Fruit fly (Drosophila melanogaster) whole organism, embryonic: Measurements from ENCODE around the gene CG17321.

Experiments
- Adf1 ChIP-seq: fragments of 200-800 bp; sonication (Bioruptor generic); IDR thresholded peaks from 2 replicates; pipeline ENCODE4 v1.3.6; 2022; ENCODE audit warnings: missing biosample characterization, missing genetic modification characterization
- Bteb2 ChIP-seq: fragments of 200-800 bp; sonication (Bioruptor generic); optimal IDR thresholded peaks from 2 replicates; lab custom pipeline; 2016; ENCODE audit warnings: missing biosample characterization, missing genetic modification characterization
- CG10267 ChIP-seq: fragments of 200-800 bp; sonication (Bioruptor generic); optimal IDR thresholded peaks from 2 replicates; lab custom pipeline; 2018; ENCODE audit warnings: missing biosample characterization, mild to moderate bottlenecking, missing genetic modification characterization, moderate library complexity
- CG10979 ChIP-seq: fragments of 200-800 bp; sonication (Bioruptor generic); optimal IDR thresholded peaks from 2 replicates; lab custom pipeline; 2018; ENCODE audit warnings: missing biosample characterization, mild to moderate bottlenecking, missing genetic modification characterization, moderate library complexity
- CG11247 ChIP-seq: fragments of 200-800 bp; sonication (Bioruptor generic); IDR thresholded peaks from 2 replicates; pipeline ENCODE4 v1.3.6; 2022; ENCODE audit warnings: missing biosample characterization, missing genetic modification characterization
- CG11504 ChIP-seq: fragments of 200-800 bp; sonication (Bioruptor generic); optimal IDR thresholded peaks from 3 replicates; lab custom pipeline; 2019; ENCODE audit warnings: missing biosample characterization, mild to moderate bottlenecking, missing genetic modification characterization, moderate library complexity
- CG11695 ChIP-seq: fragments of 200-800 bp; sonication (Bioruptor generic); IDR thresholded peaks from 3 replicates; pipeline ENCODE4 v1.3.6; 2022; ENCODE audit warnings: missing biosample characterization, missing genetic modification characterization
- CG12104 ChIP-seq: fragments of 200-800 bp; sonication (Bioruptor generic); optimal IDR thresholded peaks from 3 replicates; lab custom pipeline; 2016; ENCODE audit warnings: missing biosample characterization, missing genetic modification characterization
- CG13775 ChIP-seq: fragments of 200-800 bp; sonication (Bioruptor generic); optimal IDR thresholded peaks from 3 replicates; lab custom pipeline; 2017; ENCODE audit warnings: missing biosample characterization, mild to moderate bottlenecking, missing genetic modification characterization
- CG14710 ChIP-seq: fragments of 200-800 bp; sonication (Bioruptor generic); optimal IDR thresholded peaks from 3 replicates; lab custom pipeline; 2019; ENCODE audit warnings: missing biosample characterization, mild to moderate bottlenecking, missing genetic modification characterization, moderate library complexity
- CG14965 ChIP-seq: fragments of 200-800 bp; sonication (Bioruptor generic); optimal IDR thresholded peaks from 2 replicates; lab custom pipeline; 2016; ENCODE audit warnings: missing biosample characterization, missing genetic modification characterization, borderline replicate concordance
- CG16815 ChIP-seq: fragments of 200-800 bp; sonication (Bioruptor generic); optimal IDR thresholded peaks from 3 replicates; lab custom pipeline; 2017; ENCODE audit warnings: missing biosample characterization, mild to moderate bottlenecking, missing genetic modification characterization
- CG17328 ChIP-seq: fragments of 200-800 bp; sonication (Bioruptor generic); IDR thresholded peaks from 2 replicates; pipeline ENCODE4 v1.3.6; 2022; ENCODE audit warnings: missing biosample characterization, missing genetic modification characterization
- CG2202 ChIP-seq: fragments of 200-800 bp; sonication (Bioruptor generic); optimal IDR thresholded peaks from 2 replicates; lab custom pipeline; 2018; ENCODE audit warnings: missing biosample characterization, mild to moderate bottlenecking, missing genetic modification characterization
- CG33557 ChIP-seq: fragments of 200-800 bp; sonication (Bioruptor generic); optimal IDR thresholded peaks from 2 replicates; lab custom pipeline; 2019; ENCODE audit warnings: missing biosample characterization, mild to moderate bottlenecking, missing genetic modification characterization, moderate library complexity
- CG3838 ChIP-seq: fragments of 200-800 bp; sonication (Bioruptor generic); optimal IDR thresholded peaks from 3 replicates; lab custom pipeline; 2016; ENCODE audit warnings: missing biosample characterization, missing genetic modification characterization
- CG3847 ChIP-seq: fragments of 200-800 bp; sonication (Bioruptor generic); IDR thresholded peaks from 2 replicates; pipeline ENCODE4 v1.3.6; 2022; ENCODE audit warnings: missing biosample characterization, missing genetic modification characterization
- CG43689 ChIP-seq: fragments of 200-800 bp; sonication (Bioruptor generic); IDR thresholded peaks from 2 replicates; pipeline ENCODE4 v1.3.6; 2022; ENCODE audit warnings: missing biosample characterization, missing genetic modification characterization
- CG4424 ChIP-seq: fragments of 200-800 bp; sonication (Bioruptor generic); optimal IDR thresholded peaks from 3 replicates; lab custom pipeline; 2016; ENCODE audit warnings: missing biosample characterization, missing genetic modification characterization
- CG4707 ChIP-seq: fragments of 200-800 bp; sonication (Bioruptor generic); optimal IDR thresholded peaks from 2 replicates; lab custom pipeline; 2018; ENCODE audit warnings: missing biosample characterization, mild to moderate bottlenecking, missing genetic modification characterization, moderate library complexity
- CG6272 ChIP-seq: fragments of 200-800 bp; sonication (Bioruptor generic); IDR thresholded peaks from 2 replicates; pipeline ENCODE4 v1.3.6; 2022; ENCODE audit warnings: missing biosample characterization, missing genetic modification characterization
- CG7357 ChIP-seq: fragments of 200-800 bp; sonication (Bioruptor generic); IDR thresholded peaks from 3 replicates; pipeline ENCODE4 v1.3.6; 2022; ENCODE audit warnings: missing biosample characterization, missing genetic modification characterization
- CG8359 ChIP-seq: fragments of 200-800 bp; sonication (Bioruptor generic); optimal IDR thresholded peaks from 2 replicates; lab custom pipeline; 2017; ENCODE audit warnings: missing biosample characterization, mild to moderate bottlenecking, missing genetic modification characterization, borderline replicate concordance
- CG8765 ChIP-seq: fragments of 200-800 bp; sonication (Bioruptor generic); IDR thresholded peaks from 2 replicates; pipeline ENCODE4 v1.3.6; 2022; ENCODE audit warnings: missing biosample characterization, missing genetic modification characterization
- ERR ChIP-seq: fragments of 200-800 bp; sonication (Bioruptor generic); optimal IDR thresholded peaks from 2 replicates; lab custom pipeline; 2016; ENCODE audit warnings: missing biosample characterization, missing genetic modification characterization
- Ets65A ChIP-seq: fragments of 200-800 bp; sonication (Bioruptor generic); peaks from one replicate; lab custom pipeline; 2016; ENCODE audit warnings: missing biosample characterization, missing genetic modification characterization
- Fer3 ChIP-seq: fragments of 200-800 bp; sonication (Bioruptor generic); optimal IDR thresholded peaks from 2 replicates; lab custom pipeline; 2018; ENCODE audit warnings: missing biosample characterization, mild to moderate bottlenecking, missing genetic modification characterization, moderate library complexity
- HLHmδ ChIP-seq: fragments of 200-800 bp; sonication (Bioruptor generic); optimal IDR thresholded peaks from 2 replicates; lab custom pipeline; 2018; ENCODE audit warnings: missing biosample characterization, mild to moderate bottlenecking, missing genetic modification characterization, moderate library complexity
- Hr51 ChIP-seq, 2 experiments: fragments of 200-800 bp; sonication (Bioruptor generic); optimal IDR thresholded peaks; 2 replicates in 1 of 2; 3 replicates in 1 of 2; lab custom pipeline; 2016 to 2018; ENCODE audit warnings: missing biosample characterization in 2 of 2, missing genetic modification characterization in 2 of 2, mild to moderate bottlenecking in 1 of 2, moderate library complexity in 1 of 2
- Lpt ChIP-seq: fragments of >200 bp; optimal IDR thresholded peaks from 2 replicates; lab custom pipeline; 2018; ENCODE audit warnings: missing biosample characterization, missing genetic modification characterization
- MESR4 ChIP-seq: fragments of 200-800 bp; sonication (Bioruptor generic); optimal IDR thresholded peaks from 2 replicates; lab custom pipeline; 2018; ENCODE audit warnings: missing biosample characterization, mild to moderate bottlenecking, missing genetic modification characterization, moderate library complexity
- Med ChIP-seq: fragments of 200-800 bp; sonication (Bioruptor generic); peaks from one replicate; lab custom pipeline; 2016; ENCODE audit warnings: missing biosample characterization, missing genetic modification characterization, mild to moderate bottlenecking, inconsistent platforms, moderate library complexity
- NC2α ChIP-seq: fragments of 200-800 bp; sonication (Bioruptor generic); optimal IDR thresholded peaks from 2 replicates; lab custom pipeline; 2016; ENCODE audit warnings: missing biosample characterization, missing genetic modification characterization
- Opbp ChIP-seq: fragments of 200-800 bp; sonication (Bioruptor generic); IDR thresholded peaks from 3 replicates; pipeline ENCODE4 v1.3.6; 2022; ENCODE audit warnings: missing biosample characterization, missing genetic modification characterization; ENCODE audit not compliant: partially characterized antibody
- br ChIP-seq: fragments of >200 bp; optimal IDR thresholded peaks from 2 replicates; lab custom pipeline; 2017
- corto ChIP-seq: fragments of 200-800 bp; sonication (Bioruptor generic); optimal IDR thresholded peaks from 2 replicates; lab custom pipeline; 2016; ENCODE audit warnings: missing biosample characterization, mild to moderate bottlenecking, missing genetic modification characterization, moderate library complexity
- crol ChIP-seq: fragments of 200-800 bp; sonication (Bioruptor generic); IDR thresholded peaks from 2 replicates; pipeline ENCODE4 v1.3.6; 2022; ENCODE audit warnings: missing biosample characterization, missing genetic modification characterization
- ems ChIP-seq: fragments of 200-800 bp; sonication (Bioruptor generic); optimal IDR thresholded peaks from 3 replicates; lab custom pipeline; 2016; ENCODE audit warnings: missing biosample characterization, missing genetic modification characterization
- en ChIP-seq: fragments of 200-800 bp; sonication (Bioruptor generic); optimal IDR thresholded peaks from 2 replicates; lab custom pipeline; 2016; ENCODE audit warnings: missing biosample characterization, missing genetic modification characterization
- ewg ChIP-seq: fragments of 200-800 bp; sonication (Bioruptor generic); optimal IDR thresholded peaks from 3 replicates; lab custom pipeline; 2017; ENCODE audit warnings: mild to moderate bottlenecking, missing biosample characterization, missing genetic modification reagents, missing genetic modification characterization
- fd102C ChIP-seq: fragments of 200-800 bp; sonication (Bioruptor generic); optimal IDR thresholded peaks from 2 replicates; lab custom pipeline; 2018; ENCODE audit warnings: missing biosample characterization, mild to moderate bottlenecking, missing genetic modification characterization, moderate library complexity
- gcm2 ChIP-seq: fragments of 200-800 bp; sonication (Bioruptor generic); optimal IDR thresholded peaks from 2 replicates; lab custom pipeline; 2016; ENCODE audit warnings: missing biosample characterization, missing genetic modification characterization
- lov ChIP-seq, 2 experiments: fragments of 200-800 bp in 1 of 2; fragments of >200 bp in 1 of 2; sonication (Bioruptor generic) in 1 of 2; IDR thresholded peaks in 1 of 2; optimal IDR thresholded peaks in 1 of 2; 2 replicates in 1 of 2; 3 replicates in 1 of 2; pipeline versions ENCODE4 v1.3.6 to Lab custom; 2017 to 2022; ENCODE audit warnings: missing biosample characterization in 1 of 2, missing genetic modification characterization in 1 of 2
- luna ChIP-seq: fragments of 200-800 bp; sonication (Bioruptor generic); optimal IDR thresholded peaks from 2 replicates; lab custom pipeline; 2016; ENCODE audit warnings: missing biosample characterization, missing genetic modification characterization
- phol ChIP-seq: fragments of 200-800 bp; sonication (Bioruptor generic); optimal IDR thresholded peaks from 3 replicates; lab custom pipeline; 2018; ENCODE audit warnings: missing biosample characterization, mild to moderate bottlenecking, missing genetic modification characterization, moderate library complexity
- pita ChIP-seq: fragments of 200-800 bp; sonication (Bioruptor generic); optimal IDR thresholded peaks from 2 replicates; lab custom pipeline; 2017; ENCODE audit warnings: missing biosample characterization, mild to moderate bottlenecking, missing genetic modification characterization
- slbo ChIP-seq: fragments of 200-800 bp; sonication (Bioruptor generic); IDR thresholded peaks from 2 replicates; pipeline ENCODE4 v1.3.6; 2022; ENCODE audit warnings: missing biosample characterization, missing genetic modification characterization
- slp2 ChIP-seq: fragments of 200-800 bp; sonication (Bioruptor generic); optimal IDR thresholded peaks from 2 replicates; lab custom pipeline; 2016; ENCODE audit warnings: missing biosample characterization, missing genetic modification characterization
- sob ChIP-seq: fragments of 200-800 bp; sonication (Bioruptor generic); IDR thresholded peaks from 2 replicates; pipeline ENCODE4 v1.3.6; 2022; ENCODE audit warnings: missing biosample characterization, missing genetic modification characterization
- ssp ChIP-seq: fragments of 200-800 bp; sonication (Bioruptor generic); IDR thresholded peaks from 2 replicates; pipeline ENCODE4 v1.3.6; 2022; ENCODE audit warnings: missing biosample characterization, missing genetic modification characterization
- zen ChIP-seq: fragments of 200-800 bp; sonication (Bioruptor generic); optimal IDR thresholded peaks from 3 replicates; lab custom pipeline; 2018; ENCODE audit warnings: missing biosample characterization, mild to moderate bottlenecking, missing genetic modification characterization, moderate library complexity

The CG17321 gene

dm6 chr2L:18857635-18858059 is 12.7 kb downstream of the CG17321 start (continued):
- TF ChIP-seq CG12104 (GFP tag; lab: Kevin White, UChicago) (peak; percentile 69), ems (GFP tag; lab: Kevin White, UChicago) (peak; percentile 81), gcm2 (GFP tag; lab: Kevin White, UChicago) (peak; percentile 85), Ets65A (GFP tag; lab: Kevin White, UChicago) (peak; percentile 93), Fer3 (peak; percentile 92), CG14965 (GFP tag; lab: Kevin White, UChicago) (no peak), luna (GFP tag; lab: Kevin White, UChicago) (peak; percentile 57), CG10267 (tag; lab: Kevin White, UChicago) (peak; percentile 81), crol (no peak; the same call in 1 of the 2 replicates), CG3847 (GFP tag; lab: Robert Waterston, UW) (peak; percentile 91), CG14710 (peak; percentile 93), CG6272 (GFP tag; lab: Robert Waterston, UW) (peak; percentile 87), ewg (GFP tag; lab: Kevin White, UChicago) (peak; percentile 83), Opbp (GFP tag; lab: Robert Waterston, UW) (no peak), CG13775 (GFP tag; lab: Kevin White, UChicago) (peak; percentile 87), zen (tag; lab: Kevin White, UChicago) (peak; percentile 82), CG43689 (peak; percentile 87), en (peak; percentile 75), Bteb2 (GFP tag; lab: Kevin White, UChicago) (peak; percentile 90), CG7357 (GFP tag; lab: Robert Waterston, UW) (peak; percentile 81), CG2202 (tag; lab: Kevin White, UChicago) (peak; percentile 78), slp2 (GFP tag; lab: Kevin White, UChicago) (peak; percentile 75), CG4424 (GFP tag; lab: Kevin White, UChicago) (peak; percentile 89), ERR (peak; percentile 54), br (no peak), CG17328 (GFP tag; lab: Robert Waterston, UW) (peak; percentile 90), CG11504 (peak; percentile 93), CG33557 (GFP tag; lab: Kevin White, UChicago) (peak; percentile 78), Adf1 (GFP tag; lab: Robert Waterston, UW) (peak; percentile 64), corto (GFP tag; lab: Kevin White, UChicago) (peak; percentile 94), NC2α (GFP tag; lab: Kevin White, UChicago) (peak; percentile 75), phol (peak; percentile 94), CG11247 (GFP tag; lab: Robert Waterston, UW) (peak; percentile 81), CG16815 (GFP tag; lab: Kevin White, UChicago) (peak; percentile 80), CG8359 (GFP tag; lab: Kevin White, UChicago) (peak; percentile 68), CG8765 (GFP tag; lab: Robert Waterston, UW) (peak; percentile 76), CG10979 (tag; lab: Kevin White, UChicago) (peak; percentile 87), fd102C (GFP tag; lab: Kevin White, UChicago) (no peak), Hr51 (GFP tag; optimal IDR thresholded peaks at IDR 0.05; lab: Kevin White, UChicago) (peak; percentile 77 to 94), lov (optimal IDR thresholded peaks at IDR 0.05; lab: Kevin White, UChicago) (no peak), lov (GFP tag; IDR thresholded peaks at IDR 0.05; lab: Robert Waterston, UW) (peak; percentile 85; the same call in 2 of the 3 replicates), Med (peak; percentile 97), Lpt (GFP tag; lab: Kevin White, UChicago) (no peak), sob (GFP tag; lab: Robert Waterston, UW) (peak; percentile 90), HLHmδ (GFP tag; lab: Kevin White, UChicago) (no peak), pita (no peak), ssp (GFP tag; lab: Robert Waterston, UW) (peak; percentile 72), slbo (peak; percentile 94), MESR4 (GFP tag; lab: Kevin White, UChicago) (peak; percentile 32), CG3838 (GFP tag; lab: Kevin White, UChicago) (peak; percentile 83), CG11695 (GFP tag; lab: Robert Waterston, UW) (peak; percentile 88), CG4707 (GFP tag; lab: Kevin White, UChicago) (peak; percentile 82)
